Fruit fly (Drosophila melanogaster) whole organism, embryonic: ENCODE data around the gene Vlet.

Experiments
- Antp ChIP-seq: fragments of 200-800 bp; sonication (Bioruptor generic); optimal IDR thresholded peaks from 3 replicates; lab custom pipeline; 2016; ENCODE audit warnings: missing biosample characterization, missing genetic modification characterization
- Bdp1 ChIP-seq: fragments of 200-800 bp; sonication (Bioruptor generic); optimal IDR thresholded peaks from 3 replicates; lab custom pipeline; 2016; ENCODE audit warnings: missing biosample characterization, missing genetic modification characterization
- Bgb ChIP-seq: fragments of 200-800 bp; sonication (Bioruptor generic); IDR thresholded peaks from 2 replicates; pipeline ENCODE4 v1.3.6; 2022; ENCODE audit warnings: missing biosample characterization, missing genetic modification characterization; ENCODE audit not compliant: partially characterized antibody
- CG10267 ChIP-seq: fragments of 200-800 bp; sonication (Bioruptor generic); optimal IDR thresholded peaks from 2 replicates; lab custom pipeline; 2018; ENCODE audit warnings: missing biosample characterization, mild to moderate bottlenecking, missing genetic modification characterization, moderate library complexity
- CG12299 ChIP-seq: fragments of 200-800 bp; sonication (Bioruptor generic); optimal IDR thresholded peaks from 2 replicates; lab custom pipeline; 2018; ENCODE audit warnings: missing biosample characterization, mild to moderate bottlenecking, missing genetic modification characterization
- CG12769 ChIP-seq: fragments of 200-800 bp; sonication (Bioruptor generic); optimal IDR thresholded peaks from 2 replicates; lab custom pipeline; 2019; ENCODE audit warnings: missing biosample characterization, mild to moderate bottlenecking, missing genetic modification characterization, moderate library complexity
- CG13287 ChIP-seq: fragments of 200-800 bp; sonication (Bioruptor generic); IDR thresholded peaks from 2 replicates; pipeline ENCODE4 v1.3.6; 2022; ENCODE audit warnings: missing biosample characterization, missing genetic modification characterization; ENCODE audit not compliant: partially characterized antibody
- CG13894 ChIP-seq: fragments of 200-800 bp; sonication (Bioruptor generic); optimal IDR thresholded peaks from 3 replicates; lab custom pipeline; 2018; ENCODE audit warnings: missing biosample characterization, mild to moderate bottlenecking, missing genetic modification characterization, moderate library complexity
- CG16813 ChIP-seq: fragments of 200-800 bp; sonication (Bioruptor generic); IDR thresholded peaks from 3 replicates; pipeline ENCODE4 v1.3.6; 2022; ENCODE audit warnings: missing biosample characterization, missing genetic modification characterization; ENCODE audit not compliant: partially characterized antibody
- CG18011 ChIP-seq: fragments of 200-800 bp; sonication (Bioruptor generic); optimal IDR thresholded peaks from 2 replicates; lab custom pipeline; 2017; ENCODE audit warnings: missing biosample characterization, missing genetic modification characterization, mild to moderate bottlenecking, moderate library complexity, missing genotype
- CG18262 ChIP-seq: fragments of 200-800 bp; optimal IDR thresholded peaks from 3 replicates; lab custom pipeline; 2019; ENCODE audit warnings: missing biosample characterization, mild to moderate bottlenecking, missing genetic modification characterization, moderate library complexity
- CG18764 ChIP-seq: fragments of 200-800 bp; sonication (Bioruptor generic); optimal IDR thresholded peaks from 3 replicates; lab custom pipeline; 2016; ENCODE audit warnings: missing biosample characterization, missing genetic modification characterization
- CG30020 ChIP-seq: fragments of 200-800 bp; optimal IDR thresholded peaks from 2 replicates; lab custom pipeline; 2019; ENCODE audit warnings: missing biosample characterization, mild to moderate bottlenecking, missing genetic modification characterization, moderate library complexity
- CG3281 ChIP-seq: fragments of 200-800 bp; sonication (Bioruptor generic); optimal IDR thresholded peaks from 3 replicates; lab custom pipeline; 2017; ENCODE audit warnings: missing biosample characterization, mild to moderate bottlenecking, missing genetic modification characterization
- CG34422 ChIP-seq: fragments of 200-800 bp; sonication (Bioruptor generic); IDR thresholded peaks from 3 replicates; pipeline ENCODE4 v1.3.6; 2022; ENCODE audit warnings: missing biosample characterization, missing genetic modification characterization
- CG4404 ChIP-seq: fragments of 200-800 bp; sonication (Bioruptor generic); IDR thresholded peaks from 2 replicates; pipeline ENCODE4 v1.3.6; 2022; ENCODE audit warnings: missing biosample characterization, missing genetic modification characterization
- CG5180 ChIP-seq: fragments of 200-800 bp; sonication (Bioruptor generic); optimal IDR thresholded peaks from 3 replicates; lab custom pipeline; 2017; ENCODE audit warnings: missing biosample characterization, missing genetic modification characterization, mild to moderate bottlenecking, moderate library complexity, missing genetic modification reagents
- CG6791 ChIP-seq: fragments of 200-800 bp; sonication (Bioruptor generic); IDR thresholded peaks from 3 replicates; pipeline ENCODE4 v1.3.6; 2022; ENCODE audit warnings: missing biosample characterization, missing genetic modification characterization; ENCODE audit not compliant: partially characterized antibody
- CkIIα-i1 ChIP-seq: fragments of 200-800 bp; sonication (Bioruptor generic); IDR thresholded peaks from 2 replicates; pipeline ENCODE4 v1.3.6; 2022; ENCODE audit warnings: missing biosample characterization, missing genetic modification characterization
- CoRest ChIP-seq: fragments of 200-800 bp; sonication (Bioruptor generic); optimal IDR thresholded peaks from 3 replicates; lab custom pipeline; 2018; ENCODE audit warnings: missing biosample characterization, mild to moderate bottlenecking, missing genetic modification characterization, moderate library complexity
- Fer1 ChIP-seq: fragments of 200-800 bp; sonication (Bioruptor generic); optimal IDR thresholded peaks from 2 replicates; lab custom pipeline; 2017; ENCODE audit warnings: missing biosample characterization, mild to moderate bottlenecking, missing genetic modification characterization
- HHEX ChIP-seq: fragments of 200-800 bp; sonication (Bioruptor generic); optimal IDR thresholded peaks from 3 replicates; lab custom pipeline; 2017; ENCODE audit warnings: missing biosample characterization, mild to moderate bottlenecking, missing genetic modification characterization, missing genetic modification reagents
- HLH4C ChIP-seq: fragments of 200-800 bp; sonication (Bioruptor generic); IDR thresholded peaks from 3 replicates; pipeline ENCODE4 v1.3.6; 2022; ENCODE audit warnings: missing biosample characterization, missing genetic modification characterization; ENCODE audit not compliant: partially characterized antibody
- Hand ChIP-seq: fragments of 200-800 bp; sonication (Bioruptor generic); optimal IDR thresholded peaks from 2 replicates; lab custom pipeline; 2017; ENCODE audit warnings: mild to moderate bottlenecking, missing biosample characterization, missing genetic modification reagents, missing genetic modification characterization
- HmgD ChIP-seq: fragments of 200-800 bp; sonication (Bioruptor generic); optimal IDR thresholded peaks from 3 replicates; lab custom pipeline; 2016; ENCODE audit warnings: missing biosample characterization, missing genetic modification characterization
- Mad ChIP-seq: fragments of 200-800 bp; sonication (Bioruptor generic); optimal IDR thresholded peaks from 2 replicates; lab custom pipeline; 2016; ENCODE audit warnings: missing biosample characterization, missing genetic modification characterization
- Myb ChIP-seq: fragments of 200-800 bp; sonication (Bioruptor generic); optimal IDR thresholded peaks from 2 replicates; lab custom pipeline; 2016; ENCODE audit warnings: missing biosample characterization, missing genetic modification characterization
- Opbp ChIP-seq: fragments of 200-800 bp; sonication (Bioruptor generic); IDR thresholded peaks from 3 replicates; pipeline ENCODE4 v1.3.6; 2022; ENCODE audit warnings: missing biosample characterization, missing genetic modification characterization; ENCODE audit not compliant: partially characterized antibody
- Rx ChIP-seq: fragments of 200-800 bp; sonication (Bioruptor generic); IDR thresholded peaks from 2 replicates; pipeline ENCODE4 v1.3.6; 2022; ENCODE audit warnings: missing biosample characterization, missing genetic modification characterization
- Spps ChIP-seq: fragments of 200-800 bp; sonication (Bioruptor generic); optimal IDR thresholded peaks from 2 replicates; lab custom pipeline; 2018; ENCODE audit warnings: missing biosample characterization, mild to moderate bottlenecking, missing genetic modification characterization
- Sry-δ ChIP-seq: fragments of 200-800 bp; sonication (Bioruptor generic); optimal IDR thresholded peaks from 2 replicates; lab custom pipeline; 2016; ENCODE audit warnings: missing biosample characterization, missing genetic modification characterization
- Stat92E ChIP-seq, 3 experiments: fragments of >200 bp in 2 of 3; fragments of 200-800 bp in 1 of 3; sonication (Bioruptor generic) in 1 of 3; optimal IDR thresholded peaks; 2 replicates each; lab custom pipeline; 2017 to 2019; ENCODE audit warnings: missing biosample characterization in 3 of 3, missing genetic modification characterization in 3 of 3, mild to moderate bottlenecking in 1 of 3, moderate library complexity in 1 of 3
- TFAM ChIP-seq: fragments of 200-800 bp; sonication (Bioruptor generic); optimal IDR thresholded peaks from 2 replicates; lab custom pipeline; 2017; ENCODE audit warnings: missing biosample characterization, missing genetic modification characterization, inconsistent platforms
- Usf ChIP-seq: fragments of 200-800 bp; sonication (Bioruptor generic); optimal IDR thresholded peaks from 2 replicates; lab custom pipeline; 2017; ENCODE audit warnings: missing genotype, missing biosample characterization, missing genetic modification characterization
- Xrp1 ChIP-seq: fragments of 200-800 bp; sonication (Bioruptor generic); IDR thresholded peaks from 2 replicates; pipeline ENCODE4 v1.3.6; 2022; ENCODE audit warnings: missing biosample characterization, missing genetic modification characterization
- aop ChIP-seq: fragments of 200-800 bp; sonication (Bioruptor generic); IDR thresholded peaks from 2 replicates; pipeline ENCODE4 v1.3.6; 2022; ENCODE audit warnings: missing biosample characterization, missing genetic modification characterization
- bab2 ChIP-seq: fragments of 200-800 bp; sonication (Bioruptor generic); optimal IDR thresholded peaks from 2 replicates; lab custom pipeline; 2016; ENCODE audit warnings: missing biosample characterization, missing genetic modification characterization
- bcd ChIP-seq: fragments of 200-800 bp; sonication (Bioruptor generic); optimal IDR thresholded peaks from 2 replicates; lab custom pipeline; 2017; ENCODE audit warnings: missing biosample characterization, mild to moderate bottlenecking, missing genetic modification characterization
- ci ChIP-seq: fragments of 200-800 bp; sonication (Bioruptor generic); IDR thresholded peaks from 3 replicates; pipeline ENCODE4 v1.3.6; 2022; ENCODE audit warnings: missing biosample characterization, missing genetic modification characterization
- dm ChIP-seq: fragments of 200-800 bp; sonication (Bioruptor generic); optimal IDR thresholded peaks from 3 replicates; lab custom pipeline; 2016; ENCODE audit warnings: missing biosample characterization, missing genetic modification characterization
- gem ChIP-seq: fragments of 200-800 bp; sonication (Bioruptor generic); optimal IDR thresholded peaks from 2 replicates; lab custom pipeline; 2019; ENCODE audit warnings: missing biosample characterization, mild to moderate bottlenecking, missing genetic modification characterization, moderate library complexity
- lab ChIP-seq: fragments of 200-800 bp; sonication (Bioruptor generic); optimal IDR thresholded peaks from 3 replicates; lab custom pipeline; 2017; ENCODE audit warnings: missing biosample characterization, missing genetic modification characterization, mild to moderate bottlenecking, moderate library complexity, missing genetic modification reagents
- lmd ChIP-seq: fragments of 200-800 bp; sonication (Bioruptor generic); IDR thresholded peaks from 2 replicates; pipeline ENCODE4 v1.3.6; 2022; ENCODE audit warnings: missing biosample characterization, missing genetic modification characterization
- lola ChIP-seq, 3 experiments: fragments of >200 bp in 2 of 3; fragments of 200-800 bp in 1 of 3; sonication (Bioruptor generic) in 1 of 3; optimal IDR thresholded peaks; 2 replicates each; lab custom pipeline; 2017 to 2019; ENCODE audit warnings: missing biosample characterization in 3 of 3, missing genetic modification characterization in 3 of 3, mild to moderate bottlenecking in 1 of 3, moderate library complexity in 1 of 3
- lov ChIP-seq, 2 experiments: fragments of 200-800 bp in 1 of 2; fragments of >200 bp in 1 of 2; sonication (Bioruptor generic) in 1 of 2; IDR thresholded peaks in 1 of 2; optimal IDR thresholded peaks in 1 of 2; 2 replicates in 1 of 2; 3 replicates in 1 of 2; pipeline versions ENCODE4 v1.3.6 to Lab custom; 2017 to 2022; ENCODE audit warnings: missing biosample characterization in 1 of 2, missing genetic modification characterization in 1 of 2
- nerfin-2 ChIP-seq: fragments of 200-800 bp; sonication (Bioruptor generic); IDR thresholded peaks from 2 replicates; pipeline ENCODE4 v1.3.6; 2022; ENCODE audit warnings: missing biosample characterization, missing genetic modification characterization; ENCODE audit not compliant: partially characterized antibody
- slou ChIP-seq: fragments of 200-800 bp; sonication (Bioruptor generic); optimal IDR thresholded peaks from 3 replicates; lab custom pipeline; 2016; ENCODE audit warnings: missing biosample characterization, missing genetic modification characterization
- slp2 ChIP-seq: fragments of 200-800 bp; sonication (Bioruptor generic); optimal IDR thresholded peaks from 2 replicates; lab custom pipeline; 2016; ENCODE audit warnings: missing biosample characterization, missing genetic modification characterization
- stc ChIP-seq: fragments of 200-800 bp; sonication (Bioruptor generic); IDR thresholded peaks from 2 replicates; pipeline ENCODE4 v1.3.6; 2022; ENCODE audit warnings: missing biosample characterization, missing genetic modification characterization
- tup ChIP-seq: fragments of 200-800 bp; sonication (Bioruptor generic); optimal IDR thresholded peaks from 2 replicates; lab custom pipeline; 2016; ENCODE audit warnings: missing biosample characterization, mild to moderate bottlenecking, missing genetic modification characterization, moderate library complexity

Gene Vlet

DNA sequence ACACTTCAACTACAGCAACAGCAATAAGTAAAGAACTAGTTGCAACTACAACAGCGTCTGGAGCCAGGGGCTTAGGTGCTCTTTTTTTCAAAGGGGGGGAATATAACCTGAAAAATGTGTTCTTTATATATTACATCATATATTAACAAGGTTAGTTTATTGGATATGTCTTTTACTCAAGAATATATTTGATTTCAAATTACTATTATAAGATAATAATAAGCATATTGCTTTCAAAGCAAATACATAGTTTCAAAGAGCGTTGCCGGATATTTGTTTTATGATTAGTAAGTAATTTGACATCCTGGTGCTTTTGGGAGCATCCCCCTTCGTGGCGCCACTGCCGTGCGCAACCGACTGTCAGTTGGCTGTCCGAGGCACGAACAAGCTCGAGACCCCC is 19.3 kb downstream of the Vlet start (continued):
- TF ChIP-seq CG16813 (GFP tag; lab: Robert Waterston, UW), result no peak
- TF ChIP-seq Xrp1, result peak; percentile 65
- TF ChIP-seq lab (GFP tag; lab: Kevin White, UChicago), result no peak
- TF ChIP-seq nerfin-2 (GFP tag; lab: Robert Waterston, UW), result no peak
- TF ChIP-seq lov (optimal IDR thresholded peaks at IDR 0.05; lab: Kevin White, UChicago), result no peak
- TF ChIP-seq lov (GFP tag; IDR thresholded peaks at IDR 0.05; lab: Robert Waterston, UW), result no peak
- peak in 1 of 3 experiments; percentile 52 for TF ChIP-seq lola (GFP tag; optimal IDR thresholded peaks at IDR 0.05; lab: Kevin White, UChicago)
- no peak for TF ChIP-seq CG12299 (tag; lab: Kevin White, UChicago)
- no peak for TF ChIP-seq Myb (GFP tag; lab: Kevin White, UChicago)
- TF ChIP-seq Spps (tag; lab: Kevin White, UChicago), result peak; percentile 33
- no peak for TF ChIP-seq Rx
- no peak for TF ChIP-seq HmgD (GFP tag; lab: Kevin White, UChicago)
- peak; percentile 31 for TF ChIP-seq Fer1
- TF ChIP-seq CG18262 (tag; lab: Kevin White, UChicago), result peak; percentile 55
- TF ChIP-seq slp2, result no peak
- no peak for TF ChIP-seq CG6791 (GFP tag; lab: Robert Waterston, UW)
- TF ChIP-seq aop (GFP tag; lab: Robert Waterston, UW), result no peak
- TF ChIP-seq HHEX (GFP tag; lab: Kevin White, UChicago), result no peak
- no peak for TF ChIP-seq tup
- no peak for TF ChIP-seq Opbp (GFP tag; lab: Robert Waterston, UW)
- no peak for TF ChIP-seq Sry-δ (GFP tag; lab: Kevin White, UChicago)
- TF ChIP-seq CG18011, result no peak
- no peak for TF ChIP-seq ci (GFP tag; lab: Robert Waterston, UW)
- no peak for TF ChIP-seq Hand (GFP tag; lab: Kevin White, UChicago)
- no peak for TF ChIP-seq CG30020 (tag; lab: Kevin White, UChicago)
- no peak for TF ChIP-seq Mad (GFP tag; lab: Kevin White, UChicago)
- TF ChIP-seq CkIIα-i1 (GFP tag; lab: Robert Waterston, UW), result no peak
- TF ChIP-seq dm (GFP tag; lab: Kevin White, UChicago), result no peak
- TF ChIP-seq CG4404 (GFP tag; lab: Robert Waterston, UW), result no peak
- peak; percentile 49 for TF ChIP-seq bcd
- no peak for TF ChIP-seq CG13287 (GFP tag; lab: Robert Waterston, UW)
- TF ChIP-seq CG34422 (GFP tag; lab: Robert Waterston, UW), result no peak
- no peak for TF ChIP-seq slou (GFP tag; lab: Kevin White, UChicago)
- peak; percentile 66 for TF ChIP-seq stc (GFP tag; lab: Robert Waterston, UW)
- TF ChIP-seq HLH4C (GFP tag; lab: Robert Waterston, UW), result no peak
- TF ChIP-seq CG12769 (tag; lab: Kevin White, UChicago), result no peak
- TF ChIP-seq Stat92E (GFP tag; optimal IDR thresholded peaks at IDR 0.05; lab: Kevin White, UChicago), result no peak
- TF ChIP-seq Usf (GFP tag; lab: Kevin White, UChicago), result no peak
- TF ChIP-seq Antp (GFP tag; lab: Kevin White, UChicago), result no peak
- TF ChIP-seq Bdp1 (GFP tag; lab: Kevin White, UChicago), result no peak
- peak; percentile 76 for TF ChIP-seq CG5180 (GFP tag; lab: Kevin White, UChicago)
- no peak for TF ChIP-seq Bgb (GFP tag; lab: Robert Waterston, UW)
- TF ChIP-seq CoRest (tag; lab: Kevin White, UChicago), result peak; percentile 73
- no peak for TF ChIP-seq TFAM (GFP tag; lab: Kevin White, UChicago)
- peak; percentile 25 for TF ChIP-seq CG18764 (GFP tag; lab: Kevin White, UChicago)
- peak; percentile 31 for TF ChIP-seq CG10267 (tag; lab: Kevin White, UChicago)
- TF ChIP-seq CG13894 (tag; lab: Kevin White, UChicago), result no peak
- peak; percentile 77 for TF ChIP-seq gem (tag; lab: Kevin White, UChicago)
- TF ChIP-seq CG3281 (GFP tag; lab: Kevin White, UChicago), result no peak
- TF ChIP-seq bab2, result no peak
- peak; percentile 63 for TF ChIP-seq lmd (GFP tag; lab: Robert Waterston, UW)
